In the genomic region with DNA sequence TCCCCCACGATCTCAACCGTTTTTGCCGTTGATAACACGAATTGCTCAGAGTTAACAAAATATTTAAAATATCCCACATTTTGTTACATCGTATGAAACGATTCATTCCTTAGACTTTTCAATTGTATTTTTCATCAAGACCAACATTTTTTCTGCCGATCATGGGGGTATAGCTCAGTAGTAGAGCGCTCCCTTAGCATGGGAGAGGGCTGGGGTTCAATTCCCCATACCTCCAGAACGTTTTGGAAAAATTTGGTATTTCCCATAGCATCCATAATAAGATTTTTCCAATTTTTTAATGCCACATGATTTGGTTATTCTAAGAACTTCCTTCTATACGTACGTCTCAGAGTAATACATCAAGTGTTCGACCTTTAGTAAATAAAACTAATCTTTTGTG, we compare ENCODE assay signal across 3 worm cellular contexts.
TF ChIP-seq lines count a peak whose summit lies in the region.

No protein-coding gene starts in this region.

TF ChIP-seq in whole organism, L3 larva, 47 proteins besides CTCF, POLR2A, EP300 and RAD21:
- no peak for TF ChIP-seq ZK546.5 (tag; optimal IDR thresholded peaks at IDR 0.05; lab: Kevin White, UChicago)
- TF ChIP-seq pha-4 (tag; optimal IDR thresholded peaks at IDR 0.05; lab: Kevin White, UChicago) = peak; percentile 38

TF ChIP-seq in whole organism, L4 larva, 104 proteins besides CTCF, POLR2A, EP300 and RAD21:
- no peak for TF ChIP-seq lin-29 (GFP tag; IDR thresholded peaks at IDR 0.05; lab: Robert Waterston, UW)
- no peak for TF ChIP-seq nhr-6 (tag; optimal IDR thresholded peaks at IDR 0.05; lab: Kevin White, UChicago)
- 0 out of 2 replicates have a peak, but pooled peaks have one; percentile 62 for TF ChIP-seq snpc-1.2 (GFP tag; IDR thresholded peaks at IDR 0.05; lab: Robert Waterston, UW)
- no peak for TF ChIP-seq daf-19 (GFP tag; conservative IDR thresholded peaks at IDR 0.05; lab: Robert Waterston, UW)
- TF ChIP-seq ztf-11 (tag; optimal IDR thresholded peaks at IDR 0.05; lab: Kevin White, UChicago) = no peak
- TF ChIP-seq rbr-2 (tag; optimal IDR thresholded peaks at IDR 0.05; lab: Kevin White, UChicago) = no peak
- no peak for TF ChIP-seq F44E2.7 (GFP tag; IDR thresholded peaks at IDR 0.05; lab: Robert Waterston, UW)
- no peak for TF ChIP-seq F26F4.8 (GFP tag; conservative IDR thresholded peaks at IDR 0.05; lab: Robert Waterston, UW)
- TF ChIP-seq unc-62 (GFP tag; optimal IDR thresholded peaks at IDR 0.05 in 1 of 2; lab: Kevin White, UChicago) = peak in 1 of 2 experiments; percentile 50
- no peak for TF ChIP-seq unc-62 (tag; optimal IDR thresholded peaks at IDR 0.05; lab: Kevin White, UChicago)

TF ChIP-seq in whole organism, young adult, 124 proteins besides CTCF, POLR2A, EP300 and RAD21:
- TF ChIP-seq tbp1 (GFP tag; optimal IDR thresholded peaks at IDR 0.05; lab: Kevin White, UChicago) (peak; percentile 73), Y79H2A.3 (GFP tag; conservative IDR thresholded peaks at IDR 0.05; lab: Robert Waterston, UW) (no peak), ceh-100 (GFP tag; IDR thresholded peaks at IDR 0.05; lab: Robert Waterston, UW) (no peak), him-1 (tag; optimal IDR thresholded peaks at IDR 0.05; lab: Kevin White, UChicago) (peak; percentile 32), ets-4 (GFP tag; optimal IDR thresholded peaks at IDR 0.05; lab: Kevin White, UChicago) (no peak), sea-2 (GFP tag; IDR thresholded peaks at IDR 0.05; lab: Robert Waterston, UW) (no peak), B0261.1 (tag; optimal IDR thresholded peaks at IDR 0.05; lab: Kevin White, UChicago) (peak; percentile 39), snpc-4 (GFP tag; optimal IDR thresholded peaks at IDR 0.05; lab: Kevin White, UChicago) (no peak), snpc-4 (tag; optimal IDR thresholded peaks at IDR 0.05; lab: Kevin White, UChicago) (peak in 1 of 4 experiments; percentile 71), ama-1 (optimal IDR thresholded peaks at IDR 0.05; lab: Kevin White, UChicago) (no peak), ama-1 (GFP tag; optimal IDR thresholded peaks at IDR 0.05; lab: Kevin White, UChicago) (no peak), nfya-2 (GFP tag; IDR thresholded peaks at IDR 0.05; lab: Robert Waterston, UW) (no peak), Y95B8A.8 (GFP tag; IDR thresholded peaks at IDR 0.05; lab: Robert Waterston, UW) (no peak), ceh-79 (tag; optimal IDR thresholded peaks at IDR 0.05; lab: Kevin White, UChicago) (no peak), hsf-1 (GFP tag; IDR thresholded peaks at IDR 0.05; lab: Robert Waterston, UW) (no peak), mcd-1 (GFP tag; IDR thresholded peaks at IDR 0.05; lab: Robert Waterston, UW) (no peak), ccch-3 (GFP tag; optimal IDR thresholded peaks at IDR 0.05; lab: Kevin White, UChicago) (no peak), zim-3 (tag; optimal IDR thresholded peaks at IDR 0.05; lab: Kevin White, UChicago) (no peak), madf-10 (tag; optimal IDR thresholded peaks at IDR 0.05; lab: Kevin White, UChicago) (no peak), rpc-1 (optimal IDR thresholded peaks at IDR 0.05; lab: Kevin White, UChicago) (peak; percentile 33), rpc-1 (tag; optimal IDR thresholded peaks at IDR 0.05; lab: Kevin White, UChicago) (peak; percentile 76), unc-62 (GFP tag; optimal IDR thresholded peaks at IDR 0.05; lab: Kevin White, UChicago) (no peak)
